Fruit fly (Drosophila melanogaster) whole organism, pupa: Measurements from ENCODE around the gene Cap-D3.

Experiments
- CG13204 ChIP-seq: fragments of 200-800 bp; sonication (Bioruptor generic); optimal IDR thresholded peaks from 2 replicates; lab custom pipeline; 2018; ENCODE audit warnings: missing biosample characterization, mild to moderate bottlenecking, missing genetic modification characterization, moderate library complexity
- CG32121 ChIP-seq: fragments of 200-800 bp; sonication (Bioruptor generic); IDR thresholded peaks from 2 replicates; pipeline ENCODE4 v1.3.6; 2022; ENCODE audit warnings: missing biosample characterization, missing genetic modification characterization
- CG34367 ChIP-seq: fragments of 200-800 bp; sonication (Bioruptor generic); optimal IDR thresholded peaks from 2 replicates; lab custom pipeline; 2018; ENCODE audit warnings: missing biosample characterization, mild to moderate bottlenecking, missing genetic modification characterization
- EcR ChIP-seq: fragments of 200-800 bp; sonication (Bioruptor generic); optimal IDR thresholded peaks from 3 replicates; lab custom pipeline; 2019; ENCODE audit warnings: missing biosample characterization, missing genetic modification characterization, mild to moderate bottlenecking, moderate library complexity, missing genetic modification reagents
- Pif1A ChIP-seq: fragments of 200-800 bp; sonication (Bioruptor generic); optimal IDR thresholded peaks from 3 replicates; lab custom pipeline; 2016; ENCODE audit warnings: missing biosample characterization, missing genetic modification characterization
- fd96Ca ChIP-seq: fragments of 200-800 bp; sonication (Bioruptor generic); IDR thresholded peaks from 3 replicates; pipeline ENCODE4 v1.3.6; 2022; ENCODE audit warnings: missing biosample characterization, missing genetic modification characterization

dm6 chr2L:5507082-5507481, 18.6 kb upstream of the Cap-D3 start:
- no peak for TF ChIP-seq CG13204 (GFP tag; lab: Kevin White, UChicago)
- TF ChIP-seq Pif1A (GFP tag; lab: Kevin White, UChicago): no peak
- TF ChIP-seq EcR: no peak
- no peak for TF ChIP-seq CG32121 (GFP tag; lab: Robert Waterston, UW)
- TF ChIP-seq CG34367: no peak
- TF ChIP-seq fd96Ca (GFP tag; lab: Robert Waterston, UW): no peak
